Fruit fly (Drosophila melanogaster) whole organism, pupa: ENCODE results near the gene CG18094.
A peak's percentile ranks its signal among the peaks of the same experiment; 100 is the strongest.

Source experiments
- CG10348 ChIP-seq: fragments of 200-800 bp; sonication (Bioruptor generic); IDR thresholded peaks from 2 replicates; pipeline ENCODE4 v1.3.6; 2022; ENCODE audit warnings: missing biosample characterization, missing genetic modification characterization
- CG13204 ChIP-seq: fragments of 200-800 bp; sonication (Bioruptor generic); optimal IDR thresholded peaks from 2 replicates; lab custom pipeline; 2018; ENCODE audit warnings: missing biosample characterization, mild to moderate bottlenecking, missing genetic modification characterization, moderate library complexity
- CG15710 ChIP-seq: fragments of 200-800 bp; sonication (Bioruptor generic); optimal IDR thresholded peaks from 2 replicates; lab custom pipeline; 2018; ENCODE audit warnings: missing biosample characterization, mild to moderate bottlenecking, missing genetic modification characterization, moderate library complexity
- CG17806 ChIP-seq: fragments of 200-800 bp; sonication (Bioruptor generic); optimal IDR thresholded peaks from 2 replicates; lab custom pipeline; 2018; ENCODE audit warnings: missing biosample characterization, mild to moderate bottlenecking, missing genetic modification characterization, moderate library complexity
- CG4496 ChIP-seq: fragments of 200-800 bp; sonication (Bioruptor generic); IDR thresholded peaks from 3 replicates; pipeline ENCODE4 v1.3.6; 2022; ENCODE audit warnings: missing biosample characterization, missing genetic modification characterization
- CG8159 ChIP-seq: fragments of 200-800 bp; sonication (Bioruptor generic); optimal IDR thresholded peaks from 3 replicates; lab custom pipeline; 2018; ENCODE audit warnings: missing biosample characterization, mild to moderate bottlenecking, missing genetic modification characterization, moderate library complexity
- CG8301 ChIP-seq: fragments of 200-800 bp; sonication (Bioruptor generic); optimal IDR thresholded peaks from 2 replicates; lab custom pipeline; 2018; ENCODE audit warnings: missing biosample characterization, mild to moderate bottlenecking, missing genetic modification characterization
- D1 ChIP-seq: fragments of 200-800 bp; sonication (Bioruptor generic); optimal IDR thresholded peaks from 2 replicates; lab custom pipeline; 2018; ENCODE audit warnings: missing biosample characterization, mild to moderate bottlenecking, missing genetic modification characterization, moderate library complexity
- EcR ChIP-seq: fragments of 200-800 bp; sonication (Bioruptor generic); optimal IDR thresholded peaks from 3 replicates; lab custom pipeline; 2019; ENCODE audit warnings: missing biosample characterization, missing genetic modification characterization, mild to moderate bottlenecking, moderate library complexity, missing genetic modification reagents
- Ets98B ChIP-seq: fragments of 200-800 bp; sonication (Bioruptor generic); IDR thresholded peaks from 2 replicates; pipeline ENCODE4 v1.3.6; 2022; ENCODE audit warnings: missing biosample characterization, missing genetic modification characterization
- Pif1A ChIP-seq: fragments of 200-800 bp; sonication (Bioruptor generic); optimal IDR thresholded peaks from 3 replicates; lab custom pipeline; 2016; ENCODE audit warnings: missing biosample characterization, missing genetic modification characterization
- Snoo ChIP-seq: fragments of 200-800 bp; sonication (Bioruptor generic); optimal IDR thresholded peaks from 3 replicates; lab custom pipeline; 2017; ENCODE audit warnings: missing biosample characterization, mild to moderate bottlenecking, missing genetic modification characterization, inconsistent platforms
- fd96Ca ChIP-seq: fragments of 200-800 bp; sonication (Bioruptor generic); IDR thresholded peaks from 3 replicates; pipeline ENCODE4 v1.3.6; 2022; ENCODE audit warnings: missing biosample characterization, missing genetic modification characterization
- gl ChIP-seq: fragments of 200-800 bp; sonication (Bioruptor generic); optimal IDR thresholded peaks from 2 replicates; lab custom pipeline; 2018; ENCODE audit warnings: missing biosample characterization, mild to moderate bottlenecking, missing genetic modification characterization

DNA sequence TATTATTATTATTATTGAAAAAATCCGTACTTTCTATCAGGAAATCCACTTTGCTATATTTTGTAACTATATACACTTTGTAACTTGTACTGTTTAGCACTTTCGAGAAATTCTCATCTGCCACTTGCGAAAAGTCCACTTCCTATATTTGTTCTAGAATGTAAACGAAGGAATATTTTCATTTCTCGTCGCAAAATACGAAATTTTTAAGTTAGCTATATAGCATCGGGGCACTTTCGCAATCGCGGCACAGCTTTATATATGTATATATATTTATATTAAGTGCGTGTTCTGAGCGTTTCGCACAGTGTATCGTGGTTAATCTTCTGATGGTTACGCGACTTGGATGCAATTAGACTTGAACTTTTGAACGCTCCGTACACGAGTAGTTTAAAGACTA is 48.3 kb upstream of the CG18094 start, which contains the start of gene RanGAP:
- no peak for TF ChIP-seq D1 (tag; lab: Kevin White, UChicago)
- TF ChIP-seq CG17806, result peak; percentile 31
- TF ChIP-seq CG8301 (tag; lab: Kevin White, UChicago), result peak; percentile 36
- TF ChIP-seq CG4496 (GFP tag; lab: Robert Waterston, UW), result peak; percentile 25; the same call in 1 of the 3 replicates
- no peak for TF ChIP-seq Pif1A
- TF ChIP-seq CG10348 (GFP tag; lab: Robert Waterston, UW), result no peak
- no peak for TF ChIP-seq Snoo (tag; lab: Kevin White, UChicago)
- no peak for TF ChIP-seq EcR (GFP tag; lab: Kevin White, UChicago)
- TF ChIP-seq Ets98B (GFP tag; lab: Robert Waterston, UW), result no peak
- peak; percentile 28 for TF ChIP-seq CG8159 (tag; lab: Kevin White, UChicago)
- peak; percentile 12 for TF ChIP-seq CG15710
- no peak for TF ChIP-seq CG13204 (GFP tag; lab: Kevin White, UChicago)
- no peak for TF ChIP-seq gl (tag; lab: Kevin White, UChicago)
- peak; percentile 48; the same call in 2 of the 3 replicates for TF ChIP-seq fd96Ca
